Worm (Caenorhabditis elegans) whole organism, young adult: ENCODE measurements around the gene F11G11.15.

Experiments used
- Y67H2A.10 ChIP-seq: fragments of 200-800 bp; sonication (Bioruptor generic); conservative IDR thresholded peaks from 2 replicates; pipeline ENCODE4 v1.3.6; 2022; ENCODE audit warnings: missing genetic modification reagents, missing genetic modification characterization, missing compliant biosample characterization
- Y79H2A.3 ChIP-seq: fragments of 200-800 bp; sonication (Bioruptor generic); conservative IDR thresholded peaks from 2 replicates; pipeline ENCODE4 v1.3.6; 2022; ENCODE audit warnings: missing genetic modification reagents, missing genetic modification characterization, missing compliant biosample characterization
- attf-5 ChIP-seq: fragments of 200-800 bp; sonication (Bioruptor generic); optimal IDR thresholded peaks from 2 replicates; lab custom pipeline; 2018; ENCODE audit warnings: mild to moderate bottlenecking, missing genetic modification characterization, missing compliant biosample characterization
- ceh-58 ChIP-seq: fragments of 200-800 bp; sonication (Bioruptor generic); IDR thresholded peaks from 2 replicates; pipeline ENCODE4 v1.3.6; 2022; ENCODE audit warnings: missing genetic modification characterization, missing compliant biosample characterization
- dpl-1 ChIP-seq: fragments of 150-350 bp; optimal IDR thresholded peaks from 2 replicates; lab custom pipeline; 2014; ENCODE audit warnings: missing biosample characterization, missing genetic modification reagents, missing genetic modification characterization
- tbx-9 ChIP-seq: sonication (generic microtip); optimal IDR thresholded peaks from 2 replicates; lab custom pipeline; 2016; ENCODE audit warnings: borderline replicate concordance, missing genetic modification characterization, inconsistent platforms, missing compliant biosample characterization
- ztf-22 ChIP-seq: fragments of 200-800 bp; sonication (Bioruptor generic); optimal IDR thresholded peaks from 2 replicates; lab custom pipeline; 2018; ENCODE audit warnings: mild to moderate bottlenecking, missing genetic modification characterization, moderate library complexity, missing compliant biosample characterization

ce11 chrII:4879629-4880028 is 5.0 kb downstream of the F11G11.15 start, which contains the start of gene gst-6:
- TF ChIP-seq attf-5 (GFP tag; lab: Kevin White, UChicago): no peak
- TF ChIP-seq Y67H2A.10 (GFP tag; lab: Robert Waterston, UW): no peak
- TF ChIP-seq tbx-9 (tag; lab: Kevin White, UChicago): no peak
- no peak for TF ChIP-seq ceh-58 (GFP tag; lab: Robert Waterston, UW)
- no peak for TF ChIP-seq Y79H2A.3
- TF ChIP-seq ztf-22 (GFP tag; lab: Kevin White, UChicago): no peak
- TF ChIP-seq dpl-1 (GFP tag; lab: Kevin White, UChicago): no peak
